Worm (Caenorhabditis elegans) whole organism, L2 larva: ENCODE results near the gene ergi-3.

Experiments used
- aly-2 ChIP-seq: fragments of 150-350 bp; optimal IDR thresholded peaks from 2 replicates; lab custom pipeline; 2014; ENCODE audit warnings: missing biosample characterization, missing genetic modification characterization
- ama-1 ChIP-seq: fragments of 150-350 bp; optimal IDR thresholded peaks from 2 replicates; lab custom pipeline; 2018; ENCODE audit warnings: inconsistent platforms
- ceh-16 ChIP-seq: fragments of 150-350 bp; optimal IDR thresholded peaks from 2 replicates; lab custom pipeline; 2014; ENCODE audit warnings: missing biosample characterization, missing genetic modification characterization
- dmd-4 ChIP-seq: sonication (generic microtip); optimal IDR thresholded peaks from 2 replicates; lab custom pipeline; 2017; ENCODE audit warnings: missing biosample characterization, missing genetic modification characterization
- nhr-11 ChIP-seq: fragments of 150-350 bp; optimal IDR thresholded peaks from 2 replicates; lab custom pipeline; 2014; ENCODE audit warnings: missing biosample characterization, missing genetic modification characterization
- nhr-12 ChIP-seq: fragments of 150-350 bp; optimal IDR thresholded peaks from 2 replicates; lab custom pipeline; 2014; ENCODE audit warnings: missing biosample characterization, missing genetic modification characterization
- nhr-25 ChIP-seq: fragments of 150-350 bp; sonication (generic microtip); optimal IDR thresholded peaks from 3 replicates; lab custom pipeline; 2014; ENCODE audit warnings: missing biosample characterization, missing genetic modification characterization
- skn-1 ChIP-seq: sonication (generic microtip); optimal IDR thresholded peaks from 2 replicates; lab custom pipeline; 2017; ENCODE audit warnings: missing biosample characterization, missing genetic modification characterization
- unc-39 ChIP-seq: fragments of 150-350 bp; optimal IDR thresholded peaks from 2 replicates; lab custom pipeline; 2014; ENCODE audit warnings: missing biosample characterization, missing genetic modification characterization
- ztf-1 ChIP-seq: fragments of 200-800 bp; sonication (Bioruptor generic); conservative IDR thresholded peaks from 2 replicates; pipeline ENCODE4 v1.3.6; 2022; ENCODE audit warnings: missing genetic modification characterization, missing compliant biosample characterization

DNA sequence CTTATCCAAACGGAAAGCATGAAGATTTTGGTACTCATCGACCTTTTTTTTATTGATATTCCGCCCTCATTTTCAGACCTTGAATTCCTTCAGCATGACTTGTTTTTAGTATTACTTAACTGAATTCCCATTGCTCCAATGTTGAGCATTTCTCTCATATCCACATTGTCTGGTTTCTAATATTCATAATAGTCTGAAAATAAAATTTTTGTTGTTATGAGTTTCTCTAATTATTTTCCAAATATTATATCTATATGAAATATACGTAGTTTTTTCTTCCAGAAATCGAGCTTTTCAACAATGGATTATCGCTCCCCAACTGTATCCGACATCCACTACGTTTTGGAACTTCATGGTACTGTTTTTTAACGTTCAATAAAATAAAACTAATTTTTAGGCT is 26.1 kb upstream of the ergi-3 start, which contains the start of gene H08J19.1:
- no peak for TF ChIP-seq ama-1 (lab: Kevin White, UChicago)
- TF ChIP-seq skn-1 = no peak
- TF ChIP-seq ceh-16 (tag; lab: Kevin White, UChicago) = no peak
- no peak for TF ChIP-seq ztf-1
- no peak for TF ChIP-seq nhr-12 (tag; lab: Kevin White, UChicago)
- TF ChIP-seq nhr-25 (tag; lab: Kevin White, UChicago) = no peak
- no peak for TF ChIP-seq dmd-4
- no peak for TF ChIP-seq unc-39 (tag; lab: Kevin White, UChicago)
- TF ChIP-seq aly-2 = no peak
- TF ChIP-seq nhr-11 (tag; lab: Kevin White, UChicago) = no peak
